Worm (Caenorhabditis elegans): ENCODE data around the gene F13B12.2.

The F13B12.2 gene

ce11 chrIV:10420440-10420839 is 8.5 kb downstream of the F13B12.2 start:
- no peak for TF ChIP-seq hnd-1 (tag; optimal IDR thresholded peaks at IDR 0.05)
- TF ChIP-seq tbx-37 (GFP tag; conservative IDR thresholded peaks at IDR 0.05) = no peak
- no peak for TF ChIP-seq tra-4 (tag; optimal IDR thresholded peaks at IDR 0.05)
- TF ChIP-seq sea-1 (GFP tag; conservative IDR thresholded peaks at IDR 0.05) = no peak
- no peak for TF ChIP-seq ets-7 (tag; optimal IDR thresholded peaks at IDR 0.05)
- no peak for TF ChIP-seq ceh-13 (GFP tag; optimal IDR thresholded peaks at IDR 0.05)
- TF ChIP-seq ama-1 (optimal IDR thresholded peaks at IDR 0.05) = no peak
- TF ChIP-seq hmg-4 (GFP tag; optimal IDR thresholded peaks at IDR 0.05) = no peak
- no peak for TF ChIP-seq aly-1 (tag; optimal IDR thresholded peaks at IDR 0.05)
- TF ChIP-seq hmbx-1 (tag; optimal IDR thresholded peaks at IDR 0.05) = no peak
- no peak for TF ChIP-seq B0310.2 (tag; optimal IDR thresholded peaks at IDR 0.05)
- no peak for TF ChIP-seq tbx-11 (GFP tag; IDR thresholded peaks at IDR 0.05)
- TF ChIP-seq scrt-1 (GFP tag; IDR thresholded peaks at IDR 0.05) = no peak
- TF ChIP-seq flt-1 (GFP tag; IDR thresholded peaks at IDR 0.05) = no peak
- TF ChIP-seq F13C5.2 (tag; optimal IDR thresholded peaks at IDR 0.05) = no peak
- TF ChIP-seq ceh-36 (tag; optimal IDR thresholded peaks at IDR 0.05) = no peak

ce11 chrIV:10419896-10420295 is 9.0 kb downstream of the F13B12.2 start:
- TF ChIP-seq F13C5.2 (tag; optimal IDR thresholded peaks at IDR 0.05) (no peak), ama-1 (optimal IDR thresholded peaks at IDR 0.05) (no peak), sea-1 (GFP tag; conservative IDR thresholded peaks at IDR 0.05) (no peak), ceh-13 (GFP tag; optimal IDR thresholded peaks at IDR 0.05) (no peak), aly-1 (tag; optimal IDR thresholded peaks at IDR 0.05) (no peak), hnd-1 (tag; optimal IDR thresholded peaks at IDR 0.05) (no peak), flt-1 (GFP tag; IDR thresholded peaks at IDR 0.05) (no peak), ceh-36 (tag; optimal IDR thresholded peaks at IDR 0.05) (no peak), tra-4 (tag; optimal IDR thresholded peaks at IDR 0.05) (no peak), scrt-1 (GFP tag; IDR thresholded peaks at IDR 0.05) (no peak), hmg-4 (GFP tag; optimal IDR thresholded peaks at IDR 0.05) (no peak), pes-1 (GFP tag; IDR thresholded peaks at IDR 0.05) (no peak), tbx-11 (GFP tag; IDR thresholded peaks at IDR 0.05) (no peak), tbx-37 (GFP tag; conservative IDR thresholded peaks at IDR 0.05) (no peak), hmbx-1 (tag; optimal IDR thresholded peaks at IDR 0.05) (no peak), B0310.2 (tag; optimal IDR thresholded peaks at IDR 0.05) (no peak), ets-7 (tag; optimal IDR thresholded peaks at IDR 0.05) (no peak)

- TF ChIP-seq pes-1 (GFP tag; IDR thresholded peaks at IDR 0.05) (no peak), hmbx-1 (tag; optimal IDR thresholded peaks at IDR 0.05) (no peak), B0310.2 (tag; optimal IDR thresholded peaks at IDR 0.05) (no peak), ama-1 (optimal IDR thresholded peaks at IDR 0.05) (no peak), ceh-36 (tag; optimal IDR thresholded peaks at IDR 0.05) (no peak), F13C5.2 (tag; optimal IDR thresholded peaks at IDR 0.05) (no peak), ceh-13 (GFP tag; optimal IDR thresholded peaks at IDR 0.05) (no peak), ets-7 (tag; optimal IDR thresholded peaks at IDR 0.05) (no peak), scrt-1 (GFP tag; IDR thresholded peaks at IDR 0.05) (no peak), sea-1 (GFP tag; conservative IDR thresholded peaks at IDR 0.05) (no peak), tbx-11 (GFP tag; IDR thresholded peaks at IDR 0.05) (no peak), aly-1 (tag; optimal IDR thresholded peaks at IDR 0.05) (no peak), flt-1 (GFP tag; IDR thresholded peaks at IDR 0.05) (no peak), tra-4 (tag; optimal IDR thresholded peaks at IDR 0.05) (no peak), hnd-1 (tag; optimal IDR thresholded peaks at IDR 0.05) (no peak), tbx-37 (GFP tag; conservative IDR thresholded peaks at IDR 0.05) (no peak), hmg-4 (GFP tag; optimal IDR thresholded peaks at IDR 0.05) (no peak)
These were observed 11.1 kb downstream of the F13B12.2 start, which contains the start of gene F13B12.6 for ce11 chrIV:10417781-10418180. Gene F13B12.6, minus strand, starts transcription at chrIV:10417881.

- TF ChIP-seq tbx-11 (GFP tag; IDR thresholded peaks at IDR 0.05) (no peak), ets-7 (tag; optimal IDR thresholded peaks at IDR 0.05) (no peak), scrt-1 (GFP tag; IDR thresholded peaks at IDR 0.05) (no peak), ceh-13 (GFP tag; optimal IDR thresholded peaks at IDR 0.05) (no peak), F13C5.2 (tag; optimal IDR thresholded peaks at IDR 0.05) (no peak), B0310.2 (tag; optimal IDR thresholded peaks at IDR 0.05) (no peak)
These were observed 15.1 kb downstream of the F13B12.2 start, which contains the start of gene R10H10.7 for ce11 chrIV:10413828-10414227. Gene R10H10.7, minus strand, starts transcription at chrIV:10413928.

ce11 chrIV:10409377-10409776 is 19.6 kb downstream of the F13B12.2 start, which contains the start of gene rfk-1:
Gene rfk-1, minus strand, starts transcription at chrIV:10409477.
- TF ChIP-seq hmg-4 (GFP tag; optimal IDR thresholded peaks at IDR 0.05) = no peak
- no peak for TF ChIP-seq aly-1 (tag; optimal IDR thresholded peaks at IDR 0.05)
- no peak for TF ChIP-seq tbx-11 (GFP tag; IDR thresholded peaks at IDR 0.05)
- no peak for TF ChIP-seq ama-1 (optimal IDR thresholded peaks at IDR 0.05)
- no peak for TF ChIP-seq tbx-37 (GFP tag; conservative IDR thresholded peaks at IDR 0.05)
- no peak for TF ChIP-seq pes-1 (GFP tag; IDR thresholded peaks at IDR 0.05)
- TF ChIP-seq sea-1 (GFP tag; conservative IDR thresholded peaks at IDR 0.05) = no peak
- no peak for TF ChIP-seq scrt-1 (GFP tag; IDR thresholded peaks at IDR 0.05)
- TF ChIP-seq F13C5.2 (tag; optimal IDR thresholded peaks at IDR 0.05) = no peak
- no peak for TF ChIP-seq ceh-13 (GFP tag; optimal IDR thresholded peaks at IDR 0.05)
- TF ChIP-seq ceh-36 (tag; optimal IDR thresholded peaks at IDR 0.05) = no peak
- no peak for TF ChIP-seq ets-7 (tag; optimal IDR thresholded peaks at IDR 0.05)
- no peak for TF ChIP-seq flt-1 (GFP tag; IDR thresholded peaks at IDR 0.05)
- TF ChIP-seq hnd-1 (tag; optimal IDR thresholded peaks at IDR 0.05) = no peak
- no peak for TF ChIP-seq hmbx-1 (tag; optimal IDR thresholded peaks at IDR 0.05)
- no peak for TF ChIP-seq B0310.2 (tag; optimal IDR thresholded peaks at IDR 0.05)

- no peak for TF ChIP-seq tbx-37 (GFP tag; conservative IDR thresholded peaks at IDR 0.05)
- no peak for TF ChIP-seq tra-4 (tag; optimal IDR thresholded peaks at IDR 0.05)
- 0 out of 2 replicates have a peak, but pooled peaks have one; percentile 34 for TF ChIP-seq tbx-11 (GFP tag; IDR thresholded peaks at IDR 0.05)
- TF ChIP-seq flt-1 (GFP tag; IDR thresholded peaks at IDR 0.05) = no peak
- no peak for TF ChIP-seq ama-1 (optimal IDR thresholded peaks at IDR 0.05)
- TF ChIP-seq pes-1 (GFP tag; IDR thresholded peaks at IDR 0.05) = no peak
- TF ChIP-seq scrt-1 (GFP tag; IDR thresholded peaks at IDR 0.05) = no peak
- TF ChIP-seq ceh-36 (tag; optimal IDR thresholded peaks at IDR 0.05) = no peak
- peak; percentile 56 for TF ChIP-seq aly-1 (tag; optimal IDR thresholded peaks at IDR 0.05)
- no peak for TF ChIP-seq sea-1 (GFP tag; conservative IDR thresholded peaks at IDR 0.05)
- TF ChIP-seq ets-7 (tag; optimal IDR thresholded peaks at IDR 0.05) = no peak
- TF ChIP-seq hnd-1 (tag; optimal IDR thresholded peaks at IDR 0.05) = no peak
- peak; percentile 56 for TF ChIP-seq F13C5.2 (tag; optimal IDR thresholded peaks at IDR 0.05)
These were observed 25.5 kb downstream of the F13B12.2 start, which contains the start of gene gpa-7 for ce11 chrIV:10403193-10404058. Gene gpa-7, plus strand, starts transcription at chrIV:10404008.

Measured in whole organism, early embryonic.